Fruit fly (Drosophila melanogaster) whole organism, embryonic: ENCODE data around the gene mio.
A peak's percentile ranks its signal among the peaks of the same experiment; 100 is the strongest.

Experiments
- CG10147 ChIP-seq: fragments of 200-800 bp; sonication (Bioruptor generic); optimal IDR thresholded peaks from 2 replicates; lab custom pipeline; 2019; ENCODE audit warnings: missing biosample characterization, mild to moderate bottlenecking, missing genetic modification characterization, moderate library complexity
- CG11504 ChIP-seq: fragments of 200-800 bp; sonication (Bioruptor generic); optimal IDR thresholded peaks from 3 replicates; lab custom pipeline; 2019; ENCODE audit warnings: missing biosample characterization, mild to moderate bottlenecking, missing genetic modification characterization, moderate library complexity
- CG12391 ChIP-seq: fragments of 200-800 bp; sonication (Bioruptor generic); optimal IDR thresholded peaks from 3 replicates; lab custom pipeline; 2018; ENCODE audit warnings: missing biosample characterization, mild to moderate bottlenecking, missing genetic modification characterization, moderate library complexity
- CG13624 ChIP-seq: fragments of 200-800 bp; sonication (Bioruptor generic); optimal IDR thresholded peaks from 2 replicates; lab custom pipeline; 2016; ENCODE audit warnings: missing biosample characterization, missing genetic modification characterization
- CG14441 ChIP-seq: fragments of 200-800 bp; sonication (Bioruptor generic); IDR thresholded peaks from 2 replicates; pipeline ENCODE4 v1.3.6; 2022; ENCODE audit warnings: missing biosample characterization, missing genetic modification characterization
- CG14710 ChIP-seq: fragments of 200-800 bp; sonication (Bioruptor generic); optimal IDR thresholded peaks from 3 replicates; lab custom pipeline; 2019; ENCODE audit warnings: missing biosample characterization, mild to moderate bottlenecking, missing genetic modification characterization, moderate library complexity
- CG15479 ChIP-seq: fragments of 200-800 bp; sonication (Bioruptor generic); optimal IDR thresholded peaks from 3 replicates; lab custom pipeline; 2019; ENCODE audit warnings: missing biosample characterization, mild to moderate bottlenecking, missing genetic modification characterization, moderate library complexity
- CG17328 ChIP-seq: fragments of 200-800 bp; sonication (Bioruptor generic); IDR thresholded peaks from 2 replicates; pipeline ENCODE4 v1.3.6; 2022; ENCODE audit warnings: missing biosample characterization, missing genetic modification characterization
- CG30403 ChIP-seq: fragments of 200-800 bp; sonication (Bioruptor generic); optimal IDR thresholded peaks from 3 replicates; lab custom pipeline; 2016; ENCODE audit warnings: missing biosample characterization, missing genetic modification characterization
- CG4360 ChIP-seq: fragments of 200-800 bp; sonication (Bioruptor generic); IDR thresholded peaks from 2 replicates; pipeline ENCODE4 v1.3.6; 2022; ENCODE audit warnings: missing biosample characterization, missing genetic modification characterization
- CG43689 ChIP-seq: fragments of 200-800 bp; sonication (Bioruptor generic); IDR thresholded peaks from 2 replicates; pipeline ENCODE4 v1.3.6; 2022; ENCODE audit warnings: missing biosample characterization, missing genetic modification characterization
- CG7839 ChIP-seq: fragments of 200-800 bp; sonication (Bioruptor generic); optimal IDR thresholded peaks from 3 replicates; lab custom pipeline; 2018; ENCODE audit warnings: missing biosample characterization, mild to moderate bottlenecking, missing genetic modification characterization, moderate library complexity
- CG9727 ChIP-seq: fragments of 200-800 bp; sonication (Bioruptor generic); optimal IDR thresholded peaks from 3 replicates; lab custom pipeline; 2017; ENCODE audit warnings: missing biosample characterization, mild to moderate bottlenecking, missing genetic modification characterization
- D ChIP-seq, 2 experiments: fragments of 200-800 bp in 1 of 2; fragments of >200 bp in 1 of 2; sonication (Bioruptor generic) in 1 of 2; optimal IDR thresholded peaks; 2 replicates in 1 of 2; 3 replicates in 1 of 2; lab custom pipeline; 2017; ENCODE audit warnings: mild to moderate bottlenecking in 1 of 2, missing biosample characterization in 1 of 2, missing genetic modification characterization in 1 of 2, missing genetic modification reagents in 1 of 2
- Doc2 ChIP-seq: fragments of 200-800 bp; sonication (Bioruptor generic); IDR thresholded peaks from 2 replicates; pipeline ENCODE4 v1.3.6; 2022; ENCODE audit warnings: missing biosample characterization, missing genetic modification characterization
- Eip74EF ChIP-seq, 2 experiments: fragments of 200-800 bp in 1 of 2; fragments of >200 bp in 1 of 2; sonication (Bioruptor generic) in 1 of 2; optimal IDR thresholded peaks; 2 replicates each; lab custom pipeline; 2017 to 2019; ENCODE audit warnings: missing biosample characterization in 2 of 2, missing genetic modification characterization in 2 of 2, mild to moderate bottlenecking in 1 of 2, moderate library complexity in 1 of 2
- Gsc ChIP-seq: fragments of 200-800 bp; sonication (Bioruptor generic); IDR thresholded peaks from 2 replicates; pipeline ENCODE4 v1.3.6; 2022; ENCODE audit warnings: missing biosample characterization, missing genetic modification characterization
- Mes4 ChIP-seq: fragments of 200-800 bp; sonication (Bioruptor generic); optimal IDR thresholded peaks from 2 replicates; lab custom pipeline; 2016; ENCODE audit warnings: missing biosample characterization, missing genetic modification characterization
- Nf-YC ChIP-seq: fragments of 200-800 bp; optimal IDR thresholded peaks from 3 replicates; lab custom pipeline; 2019; ENCODE audit warnings: missing biosample characterization, mild to moderate bottlenecking, missing genetic modification characterization, moderate library complexity
- Pdp1 ChIP-seq, 2 experiments: fragments of 200-800 bp; sonication (Bioruptor generic); optimal IDR thresholded peaks; 3 replicates each; lab custom pipeline; 2016; ENCODE audit warnings: missing biosample characterization in 2 of 2, missing genetic modification characterization in 2 of 2, mild to moderate bottlenecking in 1 of 2, moderate library complexity in 1 of 2
- Ptx1 ChIP-seq: fragments of 200-800 bp; sonication (Bioruptor generic); IDR thresholded peaks from 2 replicates; pipeline ENCODE4 v1.3.6; 2022; ENCODE audit warnings: missing biosample characterization, missing genetic modification characterization
- Xrp1 ChIP-seq: fragments of 200-800 bp; sonication (Bioruptor generic); IDR thresholded peaks from 2 replicates; pipeline ENCODE4 v1.3.6; 2022; ENCODE audit warnings: missing biosample characterization, missing genetic modification characterization
- YL-1 ChIP-seq: fragments of 200-800 bp; sonication (Bioruptor generic); optimal IDR thresholded peaks from 3 replicates; lab custom pipeline; 2017; ENCODE audit warnings: missing biosample characterization, mild to moderate bottlenecking, missing genetic modification characterization
- bigmax ChIP-seq: fragments of 200-800 bp; sonication (Bioruptor generic); optimal IDR thresholded peaks from 2 replicates; lab custom pipeline; 2018; ENCODE audit warnings: missing biosample characterization, mild to moderate bottlenecking, missing genetic modification characterization
- chinmo ChIP-seq: fragments of 200-800 bp; sonication (Bioruptor generic); IDR thresholded peaks from 4 replicates; pipeline ENCODE4 v1.3.6; 2022; ENCODE audit warnings: missing biosample characterization, missing genetic modification characterization; ENCODE audit not compliant: partially characterized antibody
- ci ChIP-seq: fragments of 200-800 bp; sonication (Bioruptor generic); IDR thresholded peaks from 3 replicates; pipeline ENCODE4 v1.3.6; 2022; ENCODE audit warnings: missing biosample characterization, missing genetic modification characterization
- crol ChIP-seq: fragments of 200-800 bp; sonication (Bioruptor generic); IDR thresholded peaks from 2 replicates; pipeline ENCODE4 v1.3.6; 2022; ENCODE audit warnings: missing biosample characterization, missing genetic modification characterization
- dmrt11E ChIP-seq: fragments of 200-800 bp; sonication (Bioruptor generic); optimal IDR thresholded peaks from 3 replicates; lab custom pipeline; 2018; ENCODE audit warnings: missing biosample characterization, mild to moderate bottlenecking, missing genetic modification characterization, moderate library complexity
- dmrt99B ChIP-seq: fragments of 200-800 bp; sonication (Bioruptor generic); optimal IDR thresholded peaks from 2 replicates; lab custom pipeline; 2018; ENCODE audit warnings: missing biosample characterization, mild to moderate bottlenecking, missing genetic modification characterization, moderate library complexity
- ftz-f1 ChIP-seq: fragments of 200-800 bp; sonication (Bioruptor generic); optimal IDR thresholded peaks from 2 replicates; lab custom pipeline; 2016; ENCODE audit warnings: missing biosample characterization, missing genetic modification characterization
- gem ChIP-seq: fragments of 200-800 bp; sonication (Bioruptor generic); optimal IDR thresholded peaks from 2 replicates; lab custom pipeline; 2019; ENCODE audit warnings: missing biosample characterization, mild to moderate bottlenecking, missing genetic modification characterization, moderate library complexity
- grn ChIP-seq: fragments of 200-800 bp; sonication (Bioruptor generic); optimal IDR thresholded peaks from 3 replicates; lab custom pipeline; 2017; ENCODE audit warnings: missing biosample characterization, missing genetic modification characterization
- h ChIP-seq: fragments of >200 bp; optimal IDR thresholded peaks from 2 replicates; lab custom pipeline; 2017
- ham ChIP-seq: fragments of 200-800 bp; sonication (Bioruptor generic); IDR thresholded peaks from 2 replicates; pipeline ENCODE4 v1.3.6; 2022; ENCODE audit warnings: missing biosample characterization, missing genetic modification characterization
- ind ChIP-seq: fragments of 200-800 bp; sonication (Bioruptor generic); optimal IDR thresholded peaks from 3 replicates; lab custom pipeline; 2016; ENCODE audit warnings: missing biosample characterization, missing genetic modification characterization
- insv ChIP-seq, 2 experiments: fragments of 200-800 bp; sonication (Bioruptor generic); optimal IDR thresholded peaks; 3 replicates each; lab custom pipeline; 2016 to 2018; ENCODE audit warnings: missing biosample characterization in 2 of 2, missing genetic modification characterization in 2 of 2
- ken ChIP-seq: fragments of 200-800 bp; sonication (Bioruptor generic); IDR thresholded peaks from 3 replicates; pipeline ENCODE4 v1.3.6; 2022; ENCODE audit warnings: missing biosample characterization, missing genetic modification characterization
- kni ChIP-seq: fragments of 200-800 bp; sonication (Bioruptor generic); optimal IDR thresholded peaks from 3 replicates; lab custom pipeline; 2017; ENCODE audit warnings: mild to moderate bottlenecking, missing biosample characterization, missing genetic modification reagents, missing genetic modification characterization
- lbe ChIP-seq: fragments of 200-800 bp; sonication (Bioruptor generic); optimal IDR thresholded peaks from 2 replicates; lab custom pipeline; 2016; ENCODE audit warnings: missing biosample characterization, mild to moderate bottlenecking, missing genetic modification characterization
- lmd ChIP-seq: fragments of 200-800 bp; sonication (Bioruptor generic); IDR thresholded peaks from 2 replicates; pipeline ENCODE4 v1.3.6; 2022; ENCODE audit warnings: missing biosample characterization, missing genetic modification characterization
- lola ChIP-seq, 3 experiments: fragments of >200 bp in 2 of 3; fragments of 200-800 bp in 1 of 3; sonication (Bioruptor generic) in 1 of 3; optimal IDR thresholded peaks; 2 replicates each; lab custom pipeline; 2017 to 2019; ENCODE audit warnings: missing biosample characterization in 3 of 3, missing genetic modification characterization in 3 of 3, mild to moderate bottlenecking in 1 of 3, moderate library complexity in 1 of 3
- mam ChIP-seq: fragments of 200-800 bp; sonication (Bioruptor generic); optimal IDR thresholded peaks from 3 replicates; lab custom pipeline; 2016; ENCODE audit warnings: missing biosample characterization, missing genetic modification characterization
- phol ChIP-seq: fragments of 200-800 bp; sonication (Bioruptor generic); optimal IDR thresholded peaks from 3 replicates; lab custom pipeline; 2018; ENCODE audit warnings: missing biosample characterization, mild to moderate bottlenecking, missing genetic modification characterization, moderate library complexity
- pros ChIP-seq: fragments of 200-800 bp; sonication (Bioruptor generic); optimal IDR thresholded peaks from 3 replicates; lab custom pipeline; 2019; ENCODE audit warnings: missing biosample characterization, mild to moderate bottlenecking, missing genetic modification characterization, moderate library complexity
- sens ChIP-seq: fragments of 200-800 bp; sonication (Bioruptor generic); peaks from one replicate; lab custom pipeline; 2016; ENCODE audit warnings: missing biosample characterization, missing genetic modification characterization
- tio ChIP-seq: fragments of 200-800 bp; sonication (Bioruptor generic); optimal IDR thresholded peaks from 2 replicates; lab custom pipeline; 2017; ENCODE audit warnings: missing biosample characterization, missing genetic modification characterization, inconsistent platforms
- tup ChIP-seq: fragments of 200-800 bp; sonication (Bioruptor generic); optimal IDR thresholded peaks from 2 replicates; lab custom pipeline; 2016; ENCODE audit warnings: missing biosample characterization, mild to moderate bottlenecking, missing genetic modification characterization, moderate library complexity
- zen ChIP-seq: fragments of 200-800 bp; sonication (Bioruptor generic); optimal IDR thresholded peaks from 3 replicates; lab custom pipeline; 2018; ENCODE audit warnings: missing biosample characterization, mild to moderate bottlenecking, missing genetic modification characterization, moderate library complexity
- zf30C ChIP-seq: fragments of 200-800 bp; sonication (Bioruptor generic); optimal IDR thresholded peaks from 3 replicates; lab custom pipeline; 2018; ENCODE audit warnings: missing biosample characterization, mild to moderate bottlenecking, missing genetic modification characterization

mio gene

dm6 chr2L:2172460-2173121 is 44.5 kb upstream of the mio start (continued):
- peak; percentile 4 for TF ChIP-seq grn (GFP tag; lab: Kevin White, UChicago)
- peak; percentile 4 for TF ChIP-seq dmrt11E
- no peak for TF ChIP-seq h (lab: Kevin White, UChicago)
- TF ChIP-seq lmd (GFP tag; lab: Robert Waterston, UW), result no peak
- no peak for TF ChIP-seq CG17328
- TF ChIP-seq CG9727, result peak; percentile 15
- no peak for TF ChIP-seq chinmo
- no peak for TF ChIP-seq lbe (GFP tag; lab: Kevin White, UChicago)
- TF ChIP-seq zf30C (GFP tag; lab: Kevin White, UChicago), result peak; percentile 43
- peak; percentile 49 for TF ChIP-seq gem (tag; lab: Kevin White, UChicago)
- TF ChIP-seq CG4360 (GFP tag; lab: Robert Waterston, UW), result 0 out of 2 replicates have a peak, but pooled peaks have one; percentile 16
- peak; percentile 20 for TF ChIP-seq CG12391
- TF ChIP-seq ken, result no peak
- peak; percentile 38 for TF ChIP-seq pros
- TF ChIP-seq CG7839 (tag; lab: Kevin White, UChicago), result peak; percentile 4
- TF ChIP-seq crol (GFP tag; lab: Robert Waterston, UW), result no peak
- peak; percentile 92 for TF ChIP-seq CG15479 (GFP tag; lab: Kevin White, UChicago)
- TF ChIP-seq CG11504 (tag; lab: Kevin White, UChicago), result peak; percentile 9
- no peak for TF ChIP-seq YL-1 (GFP tag; lab: Kevin White, UChicago)
- peak; percentile 8 for TF ChIP-seq CG13624 (GFP tag; lab: Kevin White, UChicago)
- peak; percentile 4 for TF ChIP-seq kni
- TF ChIP-seq insv (GFP tag; optimal IDR thresholded peaks at IDR 0.05; lab: Kevin White, UChicago), result no peak
- no peak for TF ChIP-seq CG14441
- TF ChIP-seq ftz-f1 (GFP tag; lab: Kevin White, UChicago), result no peak
- TF ChIP-seq Doc2 (GFP tag; lab: Robert Waterston, UW), result no peak
- peak in 1 of 3 experiments; percentile 3 for TF ChIP-seq lola (GFP tag; optimal IDR thresholded peaks at IDR 0.05; lab: Kevin White, UChicago)
- TF ChIP-seq ci (GFP tag; lab: Robert Waterston, UW), result 0 out of 3 replicates have a peak, but pooled peaks have one; percentile 8
- peak in 1 of 2 experiments; percentile 37 for TF ChIP-seq Pdp1 (GFP tag; optimal IDR thresholded peaks at IDR 0.05; lab: Kevin White, UChicago)
- TF ChIP-seq CG30403 (GFP tag; lab: Kevin White, UChicago), result peak; percentile 21
- peak; percentile 98 for TF ChIP-seq D (optimal IDR thresholded peaks at IDR 0.05; lab: Kevin White, UChicago)
- TF ChIP-seq D (GFP tag; optimal IDR thresholded peaks at IDR 0.05; lab: Kevin White, UChicago), result no peak
- TF ChIP-seq mam (GFP tag; lab: Kevin White, UChicago), result no peak
- no peak for TF ChIP-seq bigmax (GFP tag; lab: Kevin White, UChicago)
- TF ChIP-seq Mes4, result no peak
- TF ChIP-seq CG43689 (GFP tag; lab: Robert Waterston, UW), result no peak
- no peak for TF ChIP-seq CG10147 (GFP tag; lab: Kevin White, UChicago)
- TF ChIP-seq Nf-YC, result no peak
- peak; percentile 5 for TF ChIP-seq dmrt99B (tag; lab: Kevin White, UChicago)
- no peak for TF ChIP-seq Eip74EF (GFP tag; optimal IDR thresholded peaks at IDR 0.05; lab: Kevin White, UChicago)
- no peak for TF ChIP-seq Gsc (GFP tag; lab: Robert Waterston, UW)
- no peak for TF ChIP-seq ham (GFP tag; lab: Robert Waterston, UW)
- TF ChIP-seq tup (GFP tag; lab: Kevin White, UChicago), result no peak
- peak; percentile 7 for TF ChIP-seq phol (tag; lab: Kevin White, UChicago)
- peak; percentile 75 for TF ChIP-seq sens (GFP tag; lab: Kevin White, UChicago)
- no peak for TF ChIP-seq tio (GFP tag; lab: Kevin White, UChicago)
- TF ChIP-seq Ptx1, result peak; percentile 33; the same call in 1 of the 2 replicates
- TF ChIP-seq CG14710 (tag; lab: Kevin White, UChicago), result peak; percentile 8
- peak; percentile 54 for TF ChIP-seq zen
- peak; percentile 21; the same call in 1 of the 2 replicates for TF ChIP-seq Xrp1 (GFP tag; lab: Robert Waterston, UW)
- no peak for TF ChIP-seq ind (GFP tag; lab: Kevin White, UChicago)
